Worm (Caenorhabditis elegans) whole organism, late embryonic: ENCODE measurements around the gene srp-8.

Source experiments
- F13H6.1 ChIP-seq: sonication (generic microtip); optimal IDR thresholded peaks from 2 replicates; lab custom pipeline; 2016; ENCODE audit warnings: missing genetic modification characterization, missing compliant biosample characterization
- ama-1 ChIP-seq: fragments of 150-350 bp; optimal IDR thresholded peaks from 2 replicates; lab custom pipeline; 2014
- ceh-34 ChIP-seq: sonication (generic microtip); optimal IDR thresholded peaks from 2 replicates; lab custom pipeline; 2016; ENCODE audit warnings: mild to moderate bottlenecking, missing genetic modification characterization, missing compliant biosample characterization
- fkh-10 ChIP-seq: fragments of 150-350 bp; optimal IDR thresholded peaks from 2 replicates; lab custom pipeline; 2014; ENCODE audit warnings: missing biosample characterization, missing genetic modification reagents, missing genetic modification characterization
- odd-2 ChIP-seq: sonication (generic microtip); optimal IDR thresholded peaks from 2 replicates; lab custom pipeline; 2017; ENCODE audit warnings: antibody characterized with exemption, mild to moderate bottlenecking, missing genetic modification characterization, missing compliant biosample characterization
- pag-3 ChIP-seq: sonication (generic microtip); optimal IDR thresholded peaks from 2 replicates; lab custom pipeline; 2016; ENCODE audit warnings: missing compliant biosample characterization, missing genetic modification characterization, borderline replicate concordance
- syd-9 ChIP-seq: sonication (generic microtip); optimal IDR thresholded peaks from 2 replicates; lab custom pipeline; 2016; ENCODE audit warnings: mild to moderate bottlenecking, missing genetic modification characterization, moderate library complexity, missing compliant biosample characterization

DNA sequence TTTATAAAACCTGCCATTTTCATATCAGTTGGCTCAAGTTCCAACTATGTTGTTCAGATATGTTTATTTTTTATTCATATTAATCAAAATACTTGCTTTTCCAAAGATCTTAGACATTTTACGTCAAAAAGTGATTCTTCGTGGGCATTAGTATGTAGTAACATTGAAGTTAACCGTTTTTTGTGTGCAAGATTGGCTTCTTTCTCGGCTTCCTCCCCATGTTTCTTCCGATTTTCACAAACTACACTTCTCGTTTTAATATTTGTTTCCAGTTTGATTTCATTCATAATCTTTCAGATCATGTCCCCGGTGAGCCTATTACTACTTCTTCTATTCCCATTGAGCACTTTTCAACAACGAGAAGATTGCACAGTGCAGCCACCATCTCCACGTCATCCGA is 26.0 kb upstream of the srp-8 start, which contains the start of gene sul-2:
- TF ChIP-seq syd-9 = no peak
- no peak for TF ChIP-seq fkh-10
- no peak for TF ChIP-seq pag-3 (tag; lab: Kevin White, UChicago)
- no peak for TF ChIP-seq ceh-34
- no peak for TF ChIP-seq F13H6.1 (tag; lab: Kevin White, UChicago)
- no peak for TF ChIP-seq ama-1 (lab: Kevin White, UChicago)
- no peak for TF ChIP-seq odd-2 (tag; lab: Kevin White, UChicago)
